Worm (Caenorhabditis elegans): Measurements from ENCODE around the gene Y116A8C.40.

Y116A8C.40 gene

DNA sequence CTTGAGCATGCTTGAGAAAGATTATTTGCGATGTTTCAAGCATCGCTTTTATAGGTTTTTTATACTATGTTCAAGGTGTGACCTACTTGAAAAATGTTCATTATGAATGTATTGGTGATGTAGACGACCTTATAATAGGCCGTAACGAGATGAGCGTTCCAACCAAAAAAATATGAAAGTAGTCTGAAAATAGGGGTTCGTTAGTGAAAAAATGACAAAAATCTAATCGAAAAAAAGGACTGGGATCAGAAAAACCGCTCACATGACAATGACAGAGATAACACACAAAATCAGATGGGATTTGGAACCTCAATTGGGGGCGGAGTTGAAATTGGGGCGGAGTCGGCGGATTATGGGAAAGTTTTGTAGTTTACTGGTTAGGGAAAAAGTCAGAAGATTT, at the start of gene Y116A8C.40:
Y116A8C.40 (minus strand) TSS at position 101 of the 400 bp plus-strand sequence.
- TF ChIP-seq mls-2 (tag; optimal IDR thresholded peaks at IDR 0.05) (no peak), ceh-43 (GFP tag; optimal IDR thresholded peaks at IDR 0.05) (no peak), ceh-83 (GFP tag; optimal IDR thresholded peaks at IDR 0.05) (no peak), pha-4 (tag; optimal IDR thresholded peaks at IDR 0.05) (no peak), sptf-1 (tag; optimal IDR thresholded peaks at IDR 0.05) (no peak), unc-120 (tag; optimal IDR thresholded peaks at IDR 0.05; ENCODE audit: poor library complexity, severe bottlenecking) (no peak), nhr-2 (tag; optimal IDR thresholded peaks at IDR 0.05) (no peak), lin-32 (GFP tag; optimal IDR thresholded peaks at IDR 0.05) (no peak), unc-62 (GFP tag; optimal IDR thresholded peaks at IDR 0.05) (no peak), elt-3 (tag; optimal IDR thresholded peaks at IDR 0.05) (no peak), cnd-1 (tag; optimal IDR thresholded peaks at IDR 0.05) (no peak), zip-8 (tag; optimal IDR thresholded peaks at IDR 0.05) (no peak), tbx-8 (GFP tag; optimal IDR thresholded peaks at IDR 0.05) (no peak), ztf-11 (tag; optimal IDR thresholded peaks at IDR 0.05) (no peak), flh-1 (GFP tag; optimal IDR thresholded peaks at IDR 0.05) (no peak)

DNA sequence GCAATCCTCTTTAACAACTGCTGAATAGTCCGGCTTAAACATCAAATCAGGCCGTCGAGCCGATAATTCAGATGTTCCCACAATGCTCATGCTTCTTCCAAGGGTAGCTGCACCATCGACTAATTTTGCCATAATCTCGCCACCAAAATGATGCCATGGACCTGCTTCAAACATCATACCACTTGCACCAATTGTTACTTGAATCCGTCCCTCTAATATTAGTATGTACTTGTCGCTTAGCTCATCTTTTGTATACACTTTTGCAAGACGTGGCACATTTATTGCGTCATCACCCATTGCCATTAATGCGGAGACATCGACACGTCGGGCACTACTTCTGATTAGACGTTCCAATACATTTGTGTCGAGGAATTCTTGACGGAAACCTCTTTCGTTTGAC, 48.9 kb upstream of the Y116A8C.40 start:
- no peak for TF ChIP-seq mab-5 (tag; optimal IDR thresholded peaks at IDR 0.05)
- no peak for TF ChIP-seq pha-4 (tag; optimal IDR thresholded peaks at IDR 0.05)
- peak; percentile 67 for TF ChIP-seq zip-8 (tag; optimal IDR thresholded peaks at IDR 0.05)
- no peak for TF ChIP-seq lin-13 (tag; optimal IDR thresholded peaks at IDR 0.05)

DNA sequence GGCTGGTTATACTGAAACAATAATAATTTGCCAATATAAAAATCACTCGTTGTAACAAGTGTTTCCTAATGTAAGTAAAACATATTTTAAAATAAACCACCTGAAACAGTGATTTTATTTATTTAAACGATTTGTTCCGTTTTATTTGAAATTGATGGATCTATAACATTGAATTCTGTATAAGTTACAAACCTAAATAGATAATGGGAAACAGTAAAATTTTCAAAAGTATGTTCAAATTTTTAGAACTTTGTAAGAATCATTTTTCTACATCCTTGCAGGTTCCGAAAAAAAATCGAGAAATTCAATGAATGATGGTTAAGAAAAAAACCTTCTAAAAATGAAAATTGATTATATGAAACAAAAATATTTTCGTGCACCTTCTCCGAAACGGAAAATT, 42.7 kb upstream of the Y116A8C.40 start:
- no peak for TF ChIP-seq mls-2 (tag; optimal IDR thresholded peaks at IDR 0.05)
- no peak for TF ChIP-seq lsy-2 (tag; optimal IDR thresholded peaks at IDR 0.05)
- no peak for TF ChIP-seq ceh-39 (tag; optimal IDR thresholded peaks at IDR 0.05)
- TF ChIP-seq elt-3 (tag; optimal IDR thresholded peaks at IDR 0.05) = no peak

DNA sequence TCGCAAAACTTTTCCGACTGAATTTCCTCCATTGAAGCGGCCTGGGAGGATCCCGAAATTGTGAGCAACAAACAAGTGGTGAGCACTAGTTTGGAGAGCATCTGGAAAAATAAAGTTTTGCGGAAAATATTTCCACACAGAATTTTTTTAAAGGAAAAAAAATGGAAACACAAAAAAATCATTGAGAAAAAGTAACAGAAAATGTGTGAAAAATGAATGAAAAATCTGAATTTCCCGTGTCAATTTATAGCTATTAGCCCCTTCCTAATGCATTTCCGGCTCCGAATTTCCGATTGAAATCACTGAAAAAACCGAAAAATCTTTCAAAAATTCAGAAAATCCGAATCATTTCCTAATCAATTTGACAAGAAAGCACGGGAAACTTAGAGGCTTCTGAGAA, 41.0 kb upstream of the Y116A8C.40 start, which contains the start of gene flp-17:
flp-17 (minus strand) TSS at position 101 of the 400 bp plus-strand sequence.
- TF ChIP-seq ztf-11 (tag; optimal IDR thresholded peaks at IDR 0.05) (no peak), sptf-1 (tag; optimal IDR thresholded peaks at IDR 0.05) (no peak), tbx-8 (GFP tag; optimal IDR thresholded peaks at IDR 0.05) (no peak), elt-1 (tag; optimal IDR thresholded peaks at IDR 0.05; ENCODE audit: borderline replicate concordance, insufficient read depth) (no peak), nhr-237 (tag; optimal IDR thresholded peaks at IDR 0.05) (no peak), pha-4 (tag; optimal IDR thresholded peaks at IDR 0.05) (no peak), unc-120 (tag; optimal IDR thresholded peaks at IDR 0.05; ENCODE audit: poor library complexity, severe bottlenecking) (no peak), lin-13 (tag; optimal IDR thresholded peaks at IDR 0.05) (no peak)

DNA sequence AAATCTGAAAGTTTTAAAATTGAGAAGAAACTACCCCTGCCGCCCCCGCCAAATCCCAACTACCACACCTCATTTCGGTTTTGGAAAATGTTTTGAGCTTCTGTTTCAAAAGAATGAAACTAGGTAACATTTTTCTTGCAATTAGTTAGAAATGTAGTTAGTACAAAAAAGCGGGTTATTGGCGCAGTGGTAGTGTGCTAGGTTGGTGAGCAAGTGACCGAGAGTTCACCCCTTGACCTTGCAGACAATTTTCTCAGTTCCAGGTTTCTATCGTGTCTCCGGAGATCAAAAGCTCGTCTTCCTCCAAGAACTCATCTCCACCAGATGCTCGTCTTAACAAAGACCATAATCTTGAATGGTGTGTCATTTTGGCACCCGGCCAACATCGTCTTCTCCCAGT, 38.4 kb upstream of the Y116A8C.40 start:
- TF ChIP-seq hlh-1 (tag; optimal IDR thresholded peaks at IDR 0.05) (no peak), bed-3 (GFP tag; optimal IDR thresholded peaks at IDR 0.05) (no peak), unc-39 (tag; optimal IDR thresholded peaks at IDR 0.05) (no peak), ztf-11 (tag; optimal IDR thresholded peaks at IDR 0.05) (no peak), nhr-2 (tag; optimal IDR thresholded peaks at IDR 0.05) (no peak), ces-1 (GFP tag; optimal IDR thresholded peaks at IDR 0.05) (no peak)

DNA sequence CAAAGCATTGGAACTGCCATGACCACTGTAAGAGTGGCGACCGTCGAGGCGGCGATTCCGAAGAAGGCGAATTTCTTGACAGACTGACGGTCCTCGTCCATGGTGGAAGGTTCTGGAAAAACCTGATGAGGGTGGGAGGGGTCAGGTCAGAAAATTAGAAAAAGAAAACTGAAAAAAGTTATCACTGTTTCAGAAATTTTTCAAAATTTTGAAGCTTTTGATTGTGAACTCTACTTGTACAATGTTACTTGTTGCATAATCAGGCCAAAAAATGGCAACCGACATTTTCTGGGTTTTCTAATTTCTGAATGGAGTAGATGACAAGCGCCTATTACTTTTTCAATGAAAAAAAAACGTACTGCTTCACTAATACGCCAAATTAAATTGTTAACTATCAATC, 32.9 kb upstream of the Y116A8C.40 start, which contains the start of gene col-138:
col-138 (minus strand) TSS at position 101 of the 400 bp plus-strand sequence.
- TF ChIP-seq pha-4 (tag; optimal IDR thresholded peaks at IDR 0.05) = no peak
- TF ChIP-seq drap-1 (GFP tag; optimal IDR thresholded peaks at IDR 0.05) = no peak
- TF ChIP-seq flh-1 (GFP tag; optimal IDR thresholded peaks at IDR 0.05) = no peak
- TF ChIP-seq ceh-43 (GFP tag; optimal IDR thresholded peaks at IDR 0.05) = no peak
- no peak for TF ChIP-seq elt-1 (tag; optimal IDR thresholded peaks at IDR 0.05; ENCODE audit: borderline replicate concordance, insufficient read depth)
- no peak for TF ChIP-seq ceh-83 (GFP tag; optimal IDR thresholded peaks at IDR 0.05)
- no peak for TF ChIP-seq snpc-4 (tag; optimal IDR thresholded peaks at IDR 0.05)
- no peak for TF ChIP-seq ztf-11 (tag; optimal IDR thresholded peaks at IDR 0.05)
- no peak for TF ChIP-seq ceh-39 (tag; optimal IDR thresholded peaks at IDR 0.05)
- TF ChIP-seq ham-2 (GFP tag; optimal IDR thresholded peaks at IDR 0.05) = no peak
- no peak for TF ChIP-seq bed-3 (GFP tag; optimal IDR thresholded peaks at IDR 0.05)

Measured in whole organism, mixed stage, embryonic.